Fruit fly (Drosophila melanogaster): ENCODE results near the gene TFAM.

DNA sequence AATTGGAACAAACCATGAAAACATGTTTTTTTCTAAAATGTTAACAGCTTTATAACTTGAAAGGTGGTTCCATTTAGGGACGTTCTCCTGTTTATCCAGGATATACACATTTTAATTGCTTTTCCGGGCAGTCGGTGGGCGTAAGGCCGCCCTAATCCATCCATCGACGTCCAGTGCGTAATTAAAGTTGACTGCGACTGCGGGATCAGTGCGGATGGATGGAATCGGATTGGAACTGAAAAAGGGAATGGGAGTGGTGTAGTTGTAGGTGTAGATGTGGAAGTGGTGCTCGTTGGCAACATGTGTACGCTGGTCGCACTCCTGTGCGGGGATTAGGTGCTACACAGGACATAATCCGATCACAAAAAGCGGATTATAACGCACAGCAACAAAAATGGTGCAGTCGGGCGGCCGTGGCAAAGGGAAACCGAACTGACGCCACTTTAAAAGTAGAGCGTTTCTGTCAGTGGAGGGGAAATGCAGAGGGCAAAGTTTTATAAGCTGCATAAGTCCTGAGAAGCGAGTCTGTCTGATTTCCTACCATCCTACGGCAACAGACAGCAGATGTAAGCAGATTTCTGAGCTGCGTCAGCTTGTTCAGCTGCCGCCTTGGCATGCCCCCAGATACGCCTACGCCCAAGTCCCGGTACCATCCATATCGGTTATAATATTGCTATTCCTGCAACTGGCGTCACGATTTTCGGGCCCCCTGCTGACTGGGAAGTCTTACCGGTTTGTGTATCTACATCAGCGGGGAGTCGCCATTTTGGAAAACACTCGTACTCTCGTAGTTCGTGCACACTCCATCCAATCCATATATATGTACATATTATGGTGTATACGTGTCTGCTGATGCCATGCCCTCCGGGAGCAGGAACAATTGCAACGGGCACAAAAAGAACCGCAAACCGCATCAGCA lies 20.9 kb upstream of the TFAM start:
- TF ChIP-seq CG13204 (GFP tag; optimal IDR thresholded peaks at IDR 0.05) (peak; percentile 41), CG15710 (tag; optimal IDR thresholded peaks at IDR 0.05) (no peak), Pif1B (GFP tag; optimal IDR thresholded peaks at IDR 0.05) (no peak)
